Worm (Caenorhabditis elegans) whole organism, late embryonic: ENCODE results near the gene wrt-2.

Experiments
- C08G9.2 ChIP-seq: sonication (generic microtip); optimal IDR thresholded peaks from 2 replicates; lab custom pipeline; 2016; ENCODE audit warnings: mild to moderate bottlenecking, missing genetic modification characterization, moderate library complexity, missing compliant biosample characterization
- C38D4.7 ChIP-seq: fragments of 200-800 bp; sonication (Bioruptor generic); optimal IDR thresholded peaks from 2 replicates; lab custom pipeline; 2018; ENCODE audit warnings: mild to moderate bottlenecking, missing genetic modification characterization, moderate library complexity, missing compliant biosample characterization
- K02D7.2 ChIP-seq: sonication (generic microtip); optimal IDR thresholded peaks from 2 replicates; lab custom pipeline; 2017; ENCODE audit warnings: mild to moderate bottlenecking, missing genetic modification characterization, missing compliant biosample characterization
- K09A11.1 ChIP-seq: sonication (generic microtip); optimal IDR thresholded peaks from 2 replicates; lab custom pipeline; 2017; ENCODE audit warnings: antibody characterized with exemption, mild to moderate bottlenecking, missing genetic modification characterization, missing compliant biosample characterization; ENCODE audit not compliant: insufficient read depth
- T23F11.4 ChIP-seq: fragments of 200-800 bp; sonication (Bioruptor generic); optimal IDR thresholded peaks from 2 replicates; lab custom pipeline; 2018; ENCODE audit warnings: mild to moderate bottlenecking, missing genetic modification characterization, missing compliant biosample characterization
- Y22D7AL.16 ChIP-seq: sonication (generic microtip); optimal IDR thresholded peaks from 2 replicates; lab custom pipeline; 2016; ENCODE audit warnings: missing genetic modification characterization, missing compliant biosample characterization
- ama-1 ChIP-seq: fragments of 150-350 bp; optimal IDR thresholded peaks from 2 replicates; lab custom pipeline; 2014
- ceh-18 ChIP-seq: sonication (generic microtip); optimal IDR thresholded peaks from 2 replicates; lab custom pipeline; 2016; ENCODE audit warnings: missing genetic modification characterization, missing compliant biosample characterization
- ceh-19 ChIP-seq: fragments of 200-800 bp; sonication (Bioruptor generic); optimal IDR thresholded peaks from 2 replicates; lab custom pipeline; 2018; ENCODE audit warnings: mild to moderate bottlenecking, missing genetic modification characterization, missing compliant biosample characterization
- ceh-2 ChIP-seq: sonication (generic microtip); optimal IDR thresholded peaks from 2 replicates; lab custom pipeline; 2016; ENCODE audit warnings: missing genotype, missing genetic modification characterization, missing compliant biosample characterization
- ceh-22 ChIP-seq: sonication (generic microtip); optimal IDR thresholded peaks from 2 replicates; lab custom pipeline; 2017; ENCODE audit warnings: missing biosample characterization, missing genetic modification characterization
- ceh-24 ChIP-seq: sonication (generic microtip); optimal IDR thresholded peaks from 2 replicates; lab custom pipeline; 2016; ENCODE audit warnings: mild to moderate bottlenecking, missing genetic modification characterization, missing compliant biosample characterization
- ceh-30 ChIP-seq: fragments of 150-350 bp; optimal IDR thresholded peaks from 2 replicates; lab custom pipeline; 2014; ENCODE audit warnings: missing biosample characterization, missing genetic modification characterization
- ceh-31 ChIP-seq: sonication (generic microtip); optimal IDR thresholded peaks from 2 replicates; lab custom pipeline; 2016; ENCODE audit warnings: missing genetic modification characterization, missing compliant biosample characterization
- ceh-34 ChIP-seq: sonication (generic microtip); optimal IDR thresholded peaks from 2 replicates; lab custom pipeline; 2016; ENCODE audit warnings: mild to moderate bottlenecking, missing genetic modification characterization, missing compliant biosample characterization
- ceh-48 ChIP-seq: sonication (generic microtip); optimal IDR thresholded peaks from 2 replicates; lab custom pipeline; 2016; ENCODE audit warnings: missing genetic modification characterization, inconsistent platforms, missing compliant biosample characterization
- ceh-6 ChIP-seq: fragments of 200-800 bp; sonication (Bioruptor generic); optimal IDR thresholded peaks from 2 replicates; lab custom pipeline; 2018; ENCODE audit warnings: mild to moderate bottlenecking, missing genetic modification characterization, missing compliant biosample characterization
- che-1 ChIP-seq: sonication (generic microtip); optimal IDR thresholded peaks from 2 replicates; lab custom pipeline; 2016; ENCODE audit warnings: mild to moderate bottlenecking, missing genetic modification characterization, missing compliant biosample characterization
- dmd-4 ChIP-seq: sonication (generic microtip); optimal IDR thresholded peaks from 2 replicates; lab custom pipeline; 2016; ENCODE audit warnings: borderline replicate concordance, missing genetic modification characterization, missing compliant biosample characterization
- dve-1 ChIP-seq: sonication (generic microtip); optimal IDR thresholded peaks from 2 replicates; lab custom pipeline; 2017; ENCODE audit warnings: antibody characterized with exemption, mild to moderate bottlenecking, missing genetic modification characterization, missing compliant biosample characterization
- elt-2 ChIP-seq: sonication (generic microtip); optimal IDR thresholded peaks from 2 replicates; lab custom pipeline; 2016; ENCODE audit warnings: missing genetic modification reagents, missing genetic modification characterization, missing compliant biosample characterization
- fkh-10 ChIP-seq: fragments of 150-350 bp; optimal IDR thresholded peaks from 2 replicates; lab custom pipeline; 2014; ENCODE audit warnings: missing biosample characterization, missing genetic modification reagents, missing genetic modification characterization
- fkh-6 ChIP-seq: sonication (generic microtip); optimal IDR thresholded peaks from 2 replicates; lab custom pipeline; 2016; ENCODE audit warnings: missing genetic modification characterization, missing compliant biosample characterization
- gmeb-2 ChIP-seq: sonication (generic microtip); optimal IDR thresholded peaks from 2 replicates; lab custom pipeline; 2016; ENCODE audit warnings: missing genetic modification characterization, inconsistent platforms, missing compliant biosample characterization
- hlh-13 ChIP-seq: fragments of 200-800 bp; sonication (Bioruptor generic); optimal IDR thresholded peaks from 2 replicates; lab custom pipeline; 2018; ENCODE audit warnings: mild to moderate bottlenecking, missing genetic modification characterization, missing compliant biosample characterization
- hlh-6 ChIP-seq: sonication (generic microtip); optimal IDR thresholded peaks from 2 replicates; lab custom pipeline; 2016; ENCODE audit warnings: missing genotype, missing genetic modification characterization, missing compliant biosample characterization
- hlh-8 ChIP-seq: sonication (generic microtip); optimal IDR thresholded peaks from 2 replicates; lab custom pipeline; 2016; ENCODE audit warnings: missing genotype, missing genetic modification characterization, missing compliant biosample characterization
- lim-6 ChIP-seq: sonication (generic microtip); optimal IDR thresholded peaks from 2 replicates; lab custom pipeline; 2016; ENCODE audit warnings: missing genetic modification characterization, missing compliant biosample characterization
- lin-11 ChIP-seq: fragments of 200-800 bp; sonication (Bioruptor generic); optimal IDR thresholded peaks from 2 replicates; lab custom pipeline; 2018; ENCODE audit warnings: mild to moderate bottlenecking, missing genetic modification characterization, missing compliant biosample characterization
- madf-2 ChIP-seq: sonication (generic microtip); optimal IDR thresholded peaks from 2 replicates; lab custom pipeline; 2017; ENCODE audit warnings: missing genetic modification characterization, missing compliant biosample characterization
- mec-3 ChIP-seq: sonication (generic microtip); optimal IDR thresholded peaks from 2 replicates; lab custom pipeline; 2016; ENCODE audit warnings: borderline replicate concordance, missing genetic modification characterization, missing compliant biosample characterization
- nfya-1 ChIP-seq: sonication (generic microtip); optimal IDR thresholded peaks from 2 replicates; lab custom pipeline; 2017; ENCODE audit warnings: missing genetic modification characterization, mild to moderate bottlenecking, missing compliant biosample characterization, antibody characterized with exemption, moderate library complexity
- nhr-11 ChIP-seq: fragments of 150-350 bp; optimal IDR thresholded peaks from 2 replicates; lab custom pipeline; 2014; ENCODE audit warnings: missing biosample characterization, missing genetic modification characterization
- nhr-232 ChIP-seq: sonication (generic microtip); optimal IDR thresholded peaks from 2 replicates; lab custom pipeline; 2016; ENCODE audit warnings: missing genetic modification characterization, missing compliant biosample characterization
- npax-4 ChIP-seq: sonication (generic microtip); optimal IDR thresholded peaks from 2 replicates; lab custom pipeline; 2016; ENCODE audit warnings: missing genetic modification characterization, missing compliant biosample characterization
- odd-2 ChIP-seq: sonication (generic microtip); optimal IDR thresholded peaks from 2 replicates; lab custom pipeline; 2017; ENCODE audit warnings: antibody characterized with exemption, mild to moderate bottlenecking, missing genetic modification characterization, missing compliant biosample characterization
- pat-9 ChIP-seq: fragments of 200-800 bp; sonication (Bioruptor generic); optimal IDR thresholded peaks from 2 replicates; lab custom pipeline; 2018; ENCODE audit warnings: mild to moderate bottlenecking, missing genetic modification characterization, moderate library complexity, missing compliant biosample characterization
- pax-1 ChIP-seq: fragments of 150-350 bp; optimal IDR thresholded peaks from 2 replicates; lab custom pipeline; 2014; ENCODE audit warnings: missing biosample characterization, missing genetic modification characterization
- pqm-1 ChIP-seq: sonication (generic microtip); optimal IDR thresholded peaks from 2 replicates; lab custom pipeline; 2016; ENCODE audit warnings: missing genetic modification characterization, missing compliant biosample characterization
- pros-1 ChIP-seq: fragments of 150-350 bp; optimal IDR thresholded peaks from 2 replicates; lab custom pipeline; 2014; ENCODE audit warnings: missing biosample characterization, missing genetic modification reagents, missing genetic modification characterization
- ref-2 ChIP-seq: sonication (generic microtip); optimal IDR thresholded peaks from 2 replicates; lab custom pipeline; 2016; ENCODE audit warnings: missing genetic modification characterization, missing compliant biosample characterization
- rnt-1 ChIP-seq: sonication (generic microtip); optimal IDR thresholded peaks from 2 replicates; lab custom pipeline; 2016; ENCODE audit warnings: missing genetic modification characterization, missing compliant biosample characterization
- sdc-2 ChIP-seq: sonication (generic microtip); optimal IDR thresholded peaks from 2 replicates; lab custom pipeline; 2016; ENCODE audit warnings: missing genotype, missing genetic modification characterization, missing compliant biosample characterization
- sox-2 ChIP-seq: fragments of 200-800 bp; sonication (Bioruptor generic); IDR thresholded peaks from 2 replicates; pipeline ENCODE4 v1.3.6; 2022; ENCODE audit warnings: missing genetic modification reagents, missing genetic modification characterization, missing compliant biosample characterization
- syd-9 ChIP-seq: sonication (generic microtip); optimal IDR thresholded peaks from 2 replicates; lab custom pipeline; 2016; ENCODE audit warnings: mild to moderate bottlenecking, missing genetic modification characterization, moderate library complexity, missing compliant biosample characterization
- tbx-2 ChIP-seq: sonication (generic microtip); optimal IDR thresholded peaks from 2 replicates; lab custom pipeline; 2016; ENCODE audit warnings: missing genetic modification characterization, missing compliant biosample characterization
- tbx-7 ChIP-seq: sonication (generic microtip); optimal IDR thresholded peaks from 2 replicates; lab custom pipeline; 2016; ENCODE audit warnings: missing genotype, missing genetic modification characterization, missing compliant biosample characterization
- ttx-3 ChIP-seq: sonication (generic microtip); optimal IDR thresholded peaks from 2 replicates; lab custom pipeline; 2016; ENCODE audit warnings: missing genetic modification reagents, missing genetic modification characterization, missing compliant biosample characterization
- unc-3 ChIP-seq, 2 experiments: fragments of 200-800 bp in 1 of 2; sonication (Bioruptor generic) in 1 of 2; sonication (generic microtip) in 1 of 2; conservative IDR thresholded peaks in 1 of 2; optimal IDR thresholded peaks in 1 of 2; 2 replicates each; pipeline versions ENCODE4 v1.3.6 to Lab custom; 2016 to 2022; ENCODE audit warnings: missing compliant biosample characterization in 2 of 2, missing genetic modification characterization in 2 of 2, missing genetic modification reagents in 1 of 2
- unc-42 ChIP-seq: sonication (generic microtip); optimal IDR thresholded peaks from 2 replicates; lab custom pipeline; 2016; ENCODE audit warnings: missing genotype, missing genetic modification characterization, missing compliant biosample characterization
- unc-55 ChIP-seq: sonication (generic microtip); optimal IDR thresholded peaks from 2 replicates; lab custom pipeline; 2017; ENCODE audit warnings: missing biosample characterization, missing genetic modification reagents, missing genetic modification characterization
- unc-86 ChIP-seq: sonication (generic microtip); optimal IDR thresholded peaks from 2 replicates; lab custom pipeline; 2016; ENCODE audit warnings: missing genetic modification characterization, missing compliant biosample characterization
- ztf-16 ChIP-seq: sonication (generic microtip); optimal IDR thresholded peaks from 2 replicates; lab custom pipeline; 2017; ENCODE audit warnings: missing genetic modification characterization, missing compliant biosample characterization

The wrt-2 gene

ce11 chrX:3099832-3100231, 5.7 kb upstream of the wrt-2 start, which contains the start of gene sec-3:
Gene sec-3 (minus strand): TSS chrX:3099852.
- no peak for TF ChIP-seq pqm-1 (tag; lab: Kevin White, UChicago)
- TF ChIP-seq ztf-16 (tag; lab: Kevin White, UChicago), result peak; percentile 68
- peak; percentile 28 for TF ChIP-seq syd-9 (tag; lab: Kevin White, UChicago)
- peak; percentile 21 for TF ChIP-seq dmd-4 (tag; lab: Kevin White, UChicago)
- TF ChIP-seq hlh-6, result no peak
- TF ChIP-seq ceh-31 (tag; lab: Kevin White, UChicago), result peak; percentile 79
- peak; percentile 6 for TF ChIP-seq fkh-6
- TF ChIP-seq tbx-7, result no peak
- TF ChIP-seq C08G9.2, result no peak
- TF ChIP-seq fkh-10, result no peak
- peak; percentile 43 for TF ChIP-seq rnt-1 (tag; lab: Kevin White, UChicago)
- TF ChIP-seq ceh-22 (tag; lab: Kevin White, UChicago), result no peak
- peak; percentile 53 for TF ChIP-seq madf-2 (tag; lab: Kevin White, UChicago)
- TF ChIP-seq unc-42, result peak; percentile 64
- peak; percentile 78 for TF ChIP-seq nfya-1
- TF ChIP-seq ceh-48, result peak; percentile 12
- TF ChIP-seq ama-1 (lab: Kevin White, UChicago), result no peak
- TF ChIP-seq hlh-13, result no peak
- peak; percentile 7 for TF ChIP-seq unc-55 (GFP tag; lab: Kevin White, UChicago)
- peak; percentile 42; the same call in 1 of the 2 replicates for TF ChIP-seq sox-2 (GFP tag; lab: Robert Waterston, UW)
- peak; percentile 76 for TF ChIP-seq ceh-34 (tag; lab: Kevin White, UChicago)
- TF ChIP-seq lim-6 (tag; lab: Kevin White, UChicago), result no peak
- no peak for TF ChIP-seq npax-4
- TF ChIP-seq ceh-30 (tag; lab: Kevin White, UChicago), result peak; percentile 41
- TF ChIP-seq T23F11.4 (GFP tag; lab: Kevin White, UChicago), result no peak
- TF ChIP-seq elt-2 (tag; lab: Kevin White, UChicago), result peak; percentile 63
- TF ChIP-seq C38D4.7 (GFP tag; lab: Kevin White, UChicago), result peak; percentile 48
- TF ChIP-seq nhr-11 (tag; lab: Kevin White, UChicago), result no peak
- TF ChIP-seq pax-1 (tag; lab: Kevin White, UChicago), result no peak
- no peak for TF ChIP-seq unc-3 (GFP tag; conservative IDR thresholded peaks at IDR 0.05; lab: Robert Waterston, UW)
- TF ChIP-seq unc-3 (tag; optimal IDR thresholded peaks at IDR 0.05; lab: Kevin White, UChicago), result peak; percentile 38
- peak; percentile 43 for TF ChIP-seq Y22D7AL.16
- TF ChIP-seq unc-86, result peak; percentile 47
- TF ChIP-seq pat-9, result peak; percentile 3
- no peak for TF ChIP-seq K02D7.2
- TF ChIP-seq odd-2 (tag; lab: Kevin White, UChicago), result no peak
- no peak for TF ChIP-seq mec-3
- TF ChIP-seq ref-2 (tag; lab: Kevin White, UChicago), result peak; percentile 65
- TF ChIP-seq ceh-19 (GFP tag; lab: Kevin White, UChicago), result peak; percentile 69
- no peak for TF ChIP-seq nhr-232
- TF ChIP-seq ceh-18 (tag; lab: Kevin White, UChicago), result peak; percentile 67
- no peak for TF ChIP-seq ceh-24 (tag; lab: Kevin White, UChicago)
- TF ChIP-seq sdc-2 (tag; lab: Kevin White, UChicago), result peak; percentile 77
- TF ChIP-seq ceh-6 (GFP tag; lab: Kevin White, UChicago), result no peak
- TF ChIP-seq ttx-3 (tag; lab: Kevin White, UChicago), result no peak
- TF ChIP-seq pros-1 (tag; lab: Kevin White, UChicago), result no peak
- TF ChIP-seq tbx-2 (tag; lab: Kevin White, UChicago), result peak; percentile 77
- TF ChIP-seq hlh-8, result peak; percentile 46
- TF ChIP-seq che-1 (tag; lab: Kevin White, UChicago), result peak; percentile 36
- TF ChIP-seq K09A11.1 (tag; lab: Kevin White, UChicago), result no peak
- TF ChIP-seq dve-1 (tag; lab: Kevin White, UChicago), result peak; percentile 29
- peak; percentile 31 for TF ChIP-seq ceh-2 (tag; lab: Kevin White, UChicago)
- TF ChIP-seq gmeb-2 (tag; lab: Kevin White, UChicago), result peak; percentile 37
- peak; percentile 51 for TF ChIP-seq lin-11 (tag; lab: Kevin White, UChicago)
